Fruit fly (Drosophila melanogaster): ENCODE measurements around the gene PQBP1.

Gene PQBP1

dm6 chr3R:25108932-25109331 lies 43.3 kb downstream of the PQBP1 start, which contains the start of gene CG34027:
Gene CG34027, minus strand, starts transcription at chr3R:25109032.
- TF ChIP-seq psq (GFP tag; optimal IDR thresholded peaks at IDR 0.05) (no peak), br (GFP tag; optimal IDR thresholded peaks at IDR 0.05) (no peak), CrebA (GFP tag; optimal IDR thresholded peaks at IDR 0.05; ENCODE audit: borderline replicate concordance) (no peak), sv (GFP tag; optimal IDR thresholded peaks at IDR 0.05) (no peak), Hr83 (GFP tag; optimal IDR thresholded peaks at IDR 0.05; ENCODE audit: poor library complexity, severe bottlenecking) (no peak), fru (GFP tag; optimal IDR thresholded peaks at IDR 0.05) (no peak), CG32264 (GFP tag; optimal IDR thresholded peaks at IDR 0.05) (no peak), brk (GFP tag; optimal IDR thresholded peaks at IDR 0.05) (no peak), foxo (GFP tag; optimal IDR thresholded peaks at IDR 0.05) (no peak), tai (GFP tag; optimal IDR thresholded peaks at IDR 0.05) (no peak), Abd-B (GFP tag; optimal IDR thresholded peaks at IDR 0.05) (no peak), Dif (GFP tag; optimal IDR thresholded peaks at IDR 0.05; ENCODE audit: partially characterized antibody) (no peak), Hnf4 (GFP tag; optimal IDR thresholded peaks at IDR 0.05) (no peak), jim (GFP tag; optimal IDR thresholded peaks at IDR 0.05) (no peak), h (GFP tag; optimal IDR thresholded peaks at IDR 0.05) (no peak), N (GFP tag; optimal IDR thresholded peaks at IDR 0.05) (no peak), Rel (GFP tag; optimal IDR thresholded peaks at IDR 0.05) (no peak), Rel (tag; optimal IDR thresholded peaks at IDR 0.05) (no peak)

dm6 chr3R:25112466-25112939 lies 46.9 kb downstream of the PQBP1 start, which contains the start of gene Nepl16:
Gene Nepl16, minus strand, starts transcription at chr3R:25112516.
- TF ChIP-seq Sp1 (GFP tag; optimal IDR thresholded peaks at IDR 0.05): no peak
- TF ChIP-seq CG9705 (GFP tag; optimal IDR thresholded peaks at IDR 0.05): no peak
